Fruit fly (Drosophila melanogaster) whole organism, embryonic: ENCODE measurements around the gene CIA30.

ENCODE experiments used
- Aef1 ChIP-seq: fragments of 200-800 bp; sonication (Bioruptor generic); IDR thresholded peaks from 3 replicates; pipeline ENCODE4 v1.3.6; 2022; ENCODE audit warnings: missing biosample characterization, missing genetic modification characterization
- CG10431 ChIP-seq: fragments of 200-800 bp; sonication (Bioruptor generic); optimal IDR thresholded peaks from 3 replicates; lab custom pipeline; 2018; ENCODE audit warnings: missing biosample characterization, mild to moderate bottlenecking, missing genetic modification characterization
- CG10565 ChIP-seq: fragments of 200-800 bp; sonication (Bioruptor generic); optimal IDR thresholded peaks from 3 replicates; lab custom pipeline; 2016; ENCODE audit warnings: missing biosample characterization, mild to moderate bottlenecking, missing genetic modification characterization
- CG10654 ChIP-seq: fragments of 200-800 bp; sonication (Bioruptor generic); optimal IDR thresholded peaks from 2 replicates; lab custom pipeline; 2016; ENCODE audit warnings: missing biosample characterization, missing genetic modification characterization
- CG11456 ChIP-seq: fragments of 200-800 bp; sonication (Bioruptor generic); IDR thresholded peaks from 3 replicates; pipeline ENCODE4 v1.3.6; 2022; ENCODE audit warnings: missing biosample characterization, missing genetic modification characterization
- CG11723 ChIP-seq: fragments of 200-800 bp; sonication (Bioruptor generic); optimal IDR thresholded peaks from 2 replicates; lab custom pipeline; 2017; ENCODE audit warnings: missing biosample characterization, mild to moderate bottlenecking, missing genetic modification characterization
- CG12155 ChIP-seq: fragments of 200-800 bp; sonication (Bioruptor generic); optimal IDR thresholded peaks from 3 replicates; lab custom pipeline; 2016; ENCODE audit warnings: missing biosample characterization, missing genetic modification characterization
- CG12299 ChIP-seq: fragments of 200-800 bp; sonication (Bioruptor generic); optimal IDR thresholded peaks from 2 replicates; lab custom pipeline; 2018; ENCODE audit warnings: missing biosample characterization, mild to moderate bottlenecking, missing genetic modification characterization
- CG12391 ChIP-seq: fragments of 200-800 bp; sonication (Bioruptor generic); optimal IDR thresholded peaks from 3 replicates; lab custom pipeline; 2018; ENCODE audit warnings: missing biosample characterization, mild to moderate bottlenecking, missing genetic modification characterization, moderate library complexity
- CG15269 ChIP-seq: fragments of 200-800 bp; sonication (Bioruptor generic); optimal IDR thresholded peaks from 2 replicates; lab custom pipeline; 2018; ENCODE audit warnings: missing biosample characterization, mild to moderate bottlenecking, missing genetic modification characterization, moderate library complexity
- CG17612 ChIP-seq: fragments of 200-800 bp; sonication (Bioruptor generic); IDR thresholded peaks from 2 replicates; pipeline ENCODE4 v1.3.6; 2022; ENCODE audit warnings: missing biosample characterization, missing genetic modification characterization
- CG18011 ChIP-seq: fragments of 200-800 bp; sonication (Bioruptor generic); optimal IDR thresholded peaks from 2 replicates; lab custom pipeline; 2017; ENCODE audit warnings: missing biosample characterization, missing genetic modification characterization, mild to moderate bottlenecking, moderate library complexity, missing genotype
- CG18476 ChIP-seq: fragments of 200-800 bp; sonication (Bioruptor generic); optimal IDR thresholded peaks from 2 replicates; lab custom pipeline; 2016; ENCODE audit warnings: missing biosample characterization, mild to moderate bottlenecking, missing genetic modification characterization
- CG2712 ChIP-seq: fragments of 200-800 bp; optimal IDR thresholded peaks from 3 replicates; lab custom pipeline; 2019; ENCODE audit warnings: missing biosample characterization, mild to moderate bottlenecking, missing genetic modification characterization, moderate library complexity
- CG3995 ChIP-seq: fragments of 200-800 bp; sonication (Bioruptor generic); optimal IDR thresholded peaks from 3 replicates; lab custom pipeline; 2016; ENCODE audit warnings: missing biosample characterization, missing genetic modification characterization
- CG42726 ChIP-seq: fragments of 200-800 bp; sonication (Bioruptor generic); IDR thresholded peaks from 2 replicates; pipeline ENCODE4 v1.3.6; 2022; ENCODE audit warnings: missing biosample characterization, missing genetic modification characterization; ENCODE audit not compliant: partially characterized antibody
- CG4707 ChIP-seq: fragments of 200-800 bp; sonication (Bioruptor generic); optimal IDR thresholded peaks from 2 replicates; lab custom pipeline; 2018; ENCODE audit warnings: missing biosample characterization, mild to moderate bottlenecking, missing genetic modification characterization, moderate library complexity
- CG4820 ChIP-seq: fragments of 200-800 bp; sonication (Bioruptor generic); optimal IDR thresholded peaks from 3 replicates; lab custom pipeline; 2016; ENCODE audit warnings: missing biosample characterization, missing genetic modification characterization
- CG6791 ChIP-seq: fragments of 200-800 bp; sonication (Bioruptor generic); IDR thresholded peaks from 3 replicates; pipeline ENCODE4 v1.3.6; 2022; ENCODE audit warnings: missing biosample characterization, missing genetic modification characterization; ENCODE audit not compliant: partially characterized antibody
- CkIIα-i1 ChIP-seq: fragments of 200-800 bp; sonication (Bioruptor generic); IDR thresholded peaks from 2 replicates; pipeline ENCODE4 v1.3.6; 2022; ENCODE audit warnings: missing biosample characterization, missing genetic modification characterization
- D ChIP-seq, 2 experiments: fragments of 200-800 bp in 1 of 2; fragments of >200 bp in 1 of 2; sonication (Bioruptor generic) in 1 of 2; optimal IDR thresholded peaks; 2 replicates in 1 of 2; 3 replicates in 1 of 2; lab custom pipeline; 2017; ENCODE audit warnings: mild to moderate bottlenecking in 1 of 2, missing biosample characterization in 1 of 2, missing genetic modification characterization in 1 of 2, missing genetic modification reagents in 1 of 2
- D19B ChIP-seq: fragments of 200-800 bp; sonication (Bioruptor generic); optimal IDR thresholded peaks from 2 replicates; lab custom pipeline; 2017; ENCODE audit warnings: missing biosample characterization, mild to moderate bottlenecking, missing genetic modification characterization
- E2f2 ChIP-seq: fragments of 200-800 bp; sonication (Bioruptor generic); IDR thresholded peaks from 2 replicates; pipeline ENCODE4 v1.3.6; 2022; ENCODE audit warnings: missing biosample characterization, missing genetic modification characterization
- Fer2 ChIP-seq: fragments of 200-800 bp; sonication (Bioruptor generic); optimal IDR thresholded peaks from 2 replicates; lab custom pipeline; 2018; ENCODE audit warnings: missing biosample characterization, mild to moderate bottlenecking, missing genetic modification characterization, moderate library complexity
- HmgD ChIP-seq: fragments of 200-800 bp; sonication (Bioruptor generic); optimal IDR thresholded peaks from 3 replicates; lab custom pipeline; 2016; ENCODE audit warnings: missing biosample characterization, missing genetic modification characterization
- Hsf ChIP-seq: fragments of 200-800 bp; sonication (Bioruptor generic); optimal IDR thresholded peaks from 3 replicates; lab custom pipeline; 2016; ENCODE audit warnings: missing biosample characterization, missing genetic modification characterization
- Lim3 ChIP-seq: fragments of 200-800 bp; sonication (Bioruptor generic); IDR thresholded peaks from 2 replicates; pipeline ENCODE4 v1.3.6; 2022; ENCODE audit warnings: missing biosample characterization, missing genetic modification characterization
- Mad ChIP-seq: fragments of 200-800 bp; sonication (Bioruptor generic); optimal IDR thresholded peaks from 2 replicates; lab custom pipeline; 2016; ENCODE audit warnings: missing biosample characterization, missing genetic modification characterization
- Meics ChIP-seq: fragments of 200-800 bp; sonication (Bioruptor generic); optimal IDR thresholded peaks from 2 replicates; lab custom pipeline; 2017; ENCODE audit warnings: missing biosample characterization, mild to moderate bottlenecking, missing genetic modification characterization
- Mes4 ChIP-seq: fragments of 200-800 bp; sonication (Bioruptor generic); optimal IDR thresholded peaks from 2 replicates; lab custom pipeline; 2016; ENCODE audit warnings: missing biosample characterization, missing genetic modification characterization
- Myb ChIP-seq: fragments of 200-800 bp; sonication (Bioruptor generic); optimal IDR thresholded peaks from 2 replicates; lab custom pipeline; 2016; ENCODE audit warnings: missing biosample characterization, missing genetic modification characterization
- Rfx ChIP-seq: fragments of 200-800 bp; sonication (Bioruptor generic); IDR thresholded peaks from 2 replicates; pipeline ENCODE4 v1.3.6; 2022; ENCODE audit warnings: missing biosample characterization, missing genetic modification characterization
- Rx ChIP-seq: fragments of 200-800 bp; sonication (Bioruptor generic); IDR thresholded peaks from 2 replicates; pipeline ENCODE4 v1.3.6; 2022; ENCODE audit warnings: missing biosample characterization, missing genetic modification characterization
- Sox100B ChIP-seq: fragments of 200-800 bp; sonication (Bioruptor generic); optimal IDR thresholded peaks from 3 replicates; lab custom pipeline; 2018; ENCODE audit warnings: missing biosample characterization, mild to moderate bottlenecking, missing genetic modification characterization
- bbx ChIP-seq: fragments of 200-800 bp; sonication (Bioruptor generic); IDR thresholded peaks from 2 replicates; pipeline ENCODE4 v1.3.6; 2022; ENCODE audit warnings: missing biosample characterization, missing genetic modification characterization; ENCODE audit not compliant: partially characterized antibody
- chif ChIP-seq, 2 experiments: fragments of 200-800 bp; sonication (Bioruptor generic); optimal IDR thresholded peaks; 3 replicates each; lab custom pipeline; 2016; ENCODE audit warnings: missing biosample characterization in 2 of 2, missing genetic modification characterization in 2 of 2
- cwo ChIP-seq: fragments of 200-800 bp; sonication (Bioruptor generic); optimal IDR thresholded peaks from 3 replicates; lab custom pipeline; 2017; ENCODE audit warnings: missing biosample characterization, missing genetic modification characterization, mild to moderate bottlenecking, moderate library complexity, missing genetic modification reagents
- dimm ChIP-seq: fragments of 200-800 bp; sonication (Bioruptor generic); IDR thresholded peaks from 2 replicates; pipeline ENCODE4 v1.3.6; 2022; ENCODE audit warnings: missing biosample characterization, missing genetic modification characterization
- eve ChIP-seq, 2 experiments: fragments of >200 bp; optimal IDR thresholded peaks; 2 replicates each; lab custom pipeline; 2017; ENCODE audit warnings: missing biosample characterization in 2 of 2, missing genetic modification characterization in 2 of 2
- fru ChIP-seq: fragments of >200 bp; optimal IDR thresholded peaks from 2 replicates; lab custom pipeline; 2017
- ftz-f1 ChIP-seq: fragments of 200-800 bp; sonication (Bioruptor generic); optimal IDR thresholded peaks from 2 replicates; lab custom pipeline; 2016; ENCODE audit warnings: missing biosample characterization, missing genetic modification characterization
- lmd ChIP-seq: fragments of 200-800 bp; sonication (Bioruptor generic); IDR thresholded peaks from 2 replicates; pipeline ENCODE4 v1.3.6; 2022; ENCODE audit warnings: missing biosample characterization, missing genetic modification characterization
- nau ChIP-seq: fragments of 200-800 bp; sonication (Bioruptor generic); optimal IDR thresholded peaks from 3 replicates; lab custom pipeline; 2017; ENCODE audit warnings: missing biosample characterization, mild to moderate bottlenecking, missing genetic modification characterization, missing genetic modification reagents
- nom ChIP-seq: fragments of 200-800 bp; sonication (Bioruptor generic); optimal IDR thresholded peaks from 2 replicates; lab custom pipeline; 2017; ENCODE audit warnings: missing biosample characterization, missing genetic modification characterization, mild to moderate bottlenecking, moderate library complexity, missing genetic modification reagents
- pb ChIP-seq: fragments of 200-800 bp; sonication (Bioruptor generic); optimal IDR thresholded peaks from 3 replicates; lab custom pipeline; 2016; ENCODE audit warnings: missing biosample characterization, missing genetic modification characterization
- sd ChIP-seq: fragments of 200-800 bp; sonication (Bioruptor generic); optimal IDR thresholded peaks from 3 replicates; lab custom pipeline; 2018; ENCODE audit warnings: missing biosample characterization, mild to moderate bottlenecking, missing genetic modification characterization, moderate library complexity
- slou ChIP-seq: fragments of 200-800 bp; sonication (Bioruptor generic); optimal IDR thresholded peaks from 3 replicates; lab custom pipeline; 2016; ENCODE audit warnings: missing biosample characterization, missing genetic modification characterization
- sqz ChIP-seq: fragments of 200-800 bp; sonication (Bioruptor generic); optimal IDR thresholded peaks from 3 replicates; lab custom pipeline; 2018; ENCODE audit warnings: missing biosample characterization, mild to moderate bottlenecking, missing genetic modification characterization
- ttk ChIP-seq: fragments of 200-800 bp; sonication (Bioruptor generic); IDR thresholded peaks from 2 replicates; pipeline ENCODE4 v2.1.2; 2022; ENCODE audit warnings: missing biosample characterization, missing genetic modification characterization
- z ChIP-seq: fragments of 200-800 bp; sonication (Bioruptor generic); IDR thresholded peaks from 3 replicates; pipeline ENCODE4 v1.3.6; 2022; ENCODE audit warnings: missing biosample characterization, missing genetic modification characterization
- zen2 ChIP-seq: fragments of 200-800 bp; sonication (Bioruptor generic); IDR thresholded peaks from 3 replicates; pipeline ENCODE4 v1.3.6; 2022; ENCODE audit warnings: missing biosample characterization, missing genetic modification characterization; ENCODE audit not compliant: partially characterized antibody

The CIA30 gene

dm6 chr3R:29763154-29763553 is 26.4 kb downstream of the CIA30 start (continued):
- TF ChIP-seq CG18476 (no peak), D19B (GFP tag; lab: Kevin White, UChicago) (no peak), CkIIα-i1 (GFP tag; lab: Robert Waterston, UW) (no peak), zen2 (GFP tag; lab: Robert Waterston, UW) (no peak), CG10431 (GFP tag; lab: Kevin White, UChicago) (no peak), pb (GFP tag; lab: Kevin White, UChicago) (no peak), CG12299 (tag; lab: Kevin White, UChicago) (no peak), Rx (no peak), z (no peak), CG4707 (GFP tag; lab: Kevin White, UChicago) (no peak), ftz-f1 (GFP tag; lab: Kevin White, UChicago) (no peak), nau (GFP tag; lab: Kevin White, UChicago) (no peak), E2f2 (0 out of 2 replicates have a peak, but pooled peaks have one; percentile 10), fru (no peak), CG2712 (peak; percentile 42), chif (GFP tag; optimal IDR thresholded peaks at IDR 0.05; lab: Kevin White, UChicago) (peak; percentile 26 to 47), Fer2 (no peak), bbx (GFP tag; lab: Robert Waterston, UW) (no peak), Hsf (GFP tag; lab: Kevin White, UChicago) (peak; percentile 32), CG10654 (GFP tag; lab: Kevin White, UChicago) (peak; percentile 39), CG12155 (GFP tag; lab: Kevin White, UChicago) (no peak), CG10565 (GFP tag; lab: Kevin White, UChicago) (no peak), Lim3 (no peak), CG6791 (GFP tag; lab: Robert Waterston, UW) (no peak), CG11723 (no peak), CG15269 (peak; percentile 19), CG12391 (peak; percentile 13), CG42726 (GFP tag; lab: Robert Waterston, UW) (no peak), lmd (GFP tag; lab: Robert Waterston, UW) (0 out of 2 replicates have a peak, but pooled peaks have one; percentile 27), cwo (GFP tag; lab: Kevin White, UChicago) (no peak), sqz (GFP tag; lab: Kevin White, UChicago) (no peak), CG17612 (no peak), Myb (GFP tag; lab: Kevin White, UChicago) (no peak), HmgD (no peak), CG4820 (GFP tag; lab: Kevin White, UChicago) (peak; percentile 26), Mad (no peak), sd (tag; lab: Kevin White, UChicago) (no peak), CG18011 (GFP tag; lab: Kevin White, UChicago) (no peak), D (optimal IDR thresholded peaks at IDR 0.05; lab: Kevin White, UChicago) (no peak), D (GFP tag; optimal IDR thresholded peaks at IDR 0.05; lab: Kevin White, UChicago) (no peak), Meics (no peak), ttk (GFP tag; lab: Robert Waterston, UW) (no peak), Sox100B (no peak), eve (GFP tag; optimal IDR thresholded peaks at IDR 0.05; lab: Kevin White, UChicago) (no peak), dimm (GFP tag; lab: Robert Waterston, UW) (no peak), slou (GFP tag; lab: Kevin White, UChicago) (no peak), Mes4 (GFP tag; lab: Kevin White, UChicago) (no peak), CG11456 (no peak), CG3995 (GFP tag; lab: Kevin White, UChicago) (no peak), Rfx (GFP tag; lab: Robert Waterston, UW) (peak; percentile 32; the same call in 1 of the 2 replicates), Aef1 (GFP tag; lab: Robert Waterston, UW) (peak; percentile 25; the same call in 1 of the 3 replicates), nom (GFP tag; lab: Kevin White, UChicago) (peak; percentile 47)
